Worm (Caenorhabditis elegans) whole organism, L2 larva: ENCODE measurements around the gene thn-1.

Experiments
- C34F6.9 ChIP-seq: fragments of 150-350 bp; optimal IDR thresholded peaks from 2 replicates; lab custom pipeline; 2014; ENCODE audit warnings: missing biosample characterization, missing genetic modification characterization
- F13H6.1 ChIP-seq: sonication (generic microtip); optimal IDR thresholded peaks from 2 replicates; lab custom pipeline; 2016; ENCODE audit warnings: missing genetic modification characterization, missing compliant biosample characterization
- R02D3.7 ChIP-seq: fragments of 150-350 bp; optimal IDR thresholded peaks from 2 replicates; lab custom pipeline; 2014; ENCODE audit warnings: missing biosample characterization, missing genetic modification characterization
- Y55F3AM.14 ChIP-seq: fragments of 200-800 bp; sonication (Bioruptor generic); optimal IDR thresholded peaks from 2 replicates; lab custom pipeline; 2018; ENCODE audit warnings: mild to moderate bottlenecking, missing genetic modification characterization, missing compliant biosample characterization
- ZK546.5 ChIP-seq: sonication (generic microtip); optimal IDR thresholded peaks from 2 replicates; lab custom pipeline; 2017; ENCODE audit warnings: missing biosample characterization, missing genetic modification characterization
- alr-1 ChIP-seq: fragments of 150-350 bp; optimal IDR thresholded peaks from 2 replicates; lab custom pipeline; 2014; ENCODE audit warnings: missing biosample characterization, missing genetic modification characterization
- aly-2 ChIP-seq: fragments of 150-350 bp; optimal IDR thresholded peaks from 2 replicates; lab custom pipeline; 2014; ENCODE audit warnings: missing biosample characterization, missing genetic modification characterization
- ama-1 ChIP-seq: fragments of 150-350 bp; optimal IDR thresholded peaks from 2 replicates; lab custom pipeline; 2018; ENCODE audit warnings: inconsistent platforms
- blmp-1 ChIP-seq: sonication (generic microtip); optimal IDR thresholded peaks from 2 replicates; lab custom pipeline; 2017; ENCODE audit warnings: missing genetic modification characterization, mild to moderate bottlenecking, missing compliant biosample characterization, antibody characterized with exemption, moderate library complexity; ENCODE audit not compliant: insufficient read depth
- ceh-16 ChIP-seq: fragments of 150-350 bp; optimal IDR thresholded peaks from 2 replicates; lab custom pipeline; 2014; ENCODE audit warnings: missing biosample characterization, missing genetic modification characterization
- ceh-82 ChIP-seq: fragments of 150-350 bp; optimal IDR thresholded peaks from 2 replicates; lab custom pipeline; 2014; ENCODE audit warnings: missing biosample characterization, missing genetic modification characterization
- crh-2 ChIP-seq: sonication (generic microtip); optimal IDR thresholded peaks from 2 replicates; lab custom pipeline; 2017; ENCODE audit warnings: missing biosample characterization, missing genetic modification characterization
- dmd-4 ChIP-seq: sonication (generic microtip); optimal IDR thresholded peaks from 2 replicates; lab custom pipeline; 2017; ENCODE audit warnings: missing biosample characterization, missing genetic modification characterization
- egl-27 ChIP-seq: sonication (generic microtip); optimal IDR thresholded peaks from 3 replicates; lab custom pipeline; 2017; ENCODE audit warnings: missing biosample characterization, missing genetic modification reagents, missing genetic modification characterization
- elt-1 ChIP-seq: fragments of 150-350 bp; optimal IDR thresholded peaks from 2 replicates; lab custom pipeline; 2014; ENCODE audit warnings: missing biosample characterization, missing genetic modification characterization
- elt-3 ChIP-seq: sonication (generic microtip); optimal IDR thresholded peaks from 2 replicates; lab custom pipeline; 2017; ENCODE audit warnings: missing biosample characterization, missing genetic modification characterization
- fos-1 ChIP-seq: fragments of 150-350 bp; optimal IDR thresholded peaks from 2 replicates; lab custom pipeline; 2014; ENCODE audit warnings: missing biosample characterization, missing genetic modification characterization
- gmeb-1 ChIP-seq: fragments of 150-350 bp; optimal IDR thresholded peaks from 2 replicates; lab custom pipeline; 2014; ENCODE audit warnings: missing biosample characterization, missing genetic modification characterization
- lin-11 ChIP-seq: fragments of 150-350 bp; sonication (generic microtip); optimal IDR thresholded peaks from 2 replicates; lab custom pipeline; 2014; ENCODE audit warnings: missing biosample characterization, missing genetic modification characterization, inconsistent platforms, mixed read lengths
- lin-13 ChIP-seq: fragments of 150-350 bp; optimal IDR thresholded peaks from 2 replicates; lab custom pipeline; 2014; ENCODE audit warnings: missing biosample characterization, missing genetic modification reagents, missing genetic modification characterization
- lin-39 ChIP-seq: fragments of 150-350 bp; optimal IDR thresholded peaks from 2 replicates; lab custom pipeline; 2014; ENCODE audit warnings: missing biosample characterization, missing genetic modification reagents, missing genetic modification characterization
- lsy-2 ChIP-seq, 2 experiments: fragments of 150-350 bp in 1 of 2; sonication (generic microtip) in 1 of 2; optimal IDR thresholded peaks; 2 replicates each; lab custom pipeline; 2014 to 2017; ENCODE audit warnings: missing biosample characterization in 2 of 2, missing genetic modification characterization in 2 of 2
- mab-5 ChIP-seq: fragments of 150-350 bp; optimal IDR thresholded peaks from 2 replicates; lab custom pipeline; 2014; ENCODE audit warnings: missing biosample characterization, missing genetic modification characterization
- mbf-1 ChIP-seq: sonication (generic microtip); optimal IDR thresholded peaks from 2 replicates; lab custom pipeline; 2017; ENCODE audit warnings: missing biosample characterization, missing genetic modification characterization
- mdl-1 ChIP-seq, 2 experiments: fragments of 150-350 bp in 1 of 2; sonication (generic microtip) in 1 of 2; optimal IDR thresholded peaks; 2 replicates each; lab custom pipeline; 2017; ENCODE audit warnings: missing biosample characterization in 2 of 2, missing genetic modification characterization in 2 of 2
- nhr-10 ChIP-seq: sonication (generic microtip); optimal IDR thresholded peaks from 2 replicates; lab custom pipeline; 2017; ENCODE audit warnings: missing biosample characterization, missing genetic modification characterization
- nhr-11 ChIP-seq: fragments of 150-350 bp; optimal IDR thresholded peaks from 2 replicates; lab custom pipeline; 2014; ENCODE audit warnings: missing biosample characterization, missing genetic modification characterization
- nhr-12 ChIP-seq: fragments of 150-350 bp; optimal IDR thresholded peaks from 2 replicates; lab custom pipeline; 2014; ENCODE audit warnings: missing biosample characterization, missing genetic modification characterization
- nhr-129 ChIP-seq: fragments of 150-350 bp; optimal IDR thresholded peaks from 2 replicates; lab custom pipeline; 2014; ENCODE audit warnings: missing biosample characterization, missing genetic modification characterization
- nhr-21 ChIP-seq: fragments of 150-350 bp; optimal IDR thresholded peaks from 2 replicates; lab custom pipeline; 2014; ENCODE audit warnings: missing biosample characterization, missing genetic modification characterization
- nhr-23 ChIP-seq: fragments of 150-350 bp; optimal IDR thresholded peaks from 2 replicates; lab custom pipeline; 2014; ENCODE audit warnings: missing biosample characterization, missing genetic modification reagents, missing genetic modification characterization
- nhr-237 ChIP-seq: fragments of 150-350 bp; optimal IDR thresholded peaks from 2 replicates; lab custom pipeline; 2014; ENCODE audit warnings: missing biosample characterization, missing genetic modification characterization
- nhr-25 ChIP-seq: fragments of 150-350 bp; sonication (generic microtip); optimal IDR thresholded peaks from 3 replicates; lab custom pipeline; 2014; ENCODE audit warnings: missing biosample characterization, missing genetic modification characterization
- nhr-6 ChIP-seq: fragments of 150-350 bp; optimal IDR thresholded peaks from 2 replicates; lab custom pipeline; 2014; ENCODE audit warnings: missing biosample characterization, missing genetic modification characterization
- nhr-77 ChIP-seq: fragments of 150-350 bp; optimal IDR thresholded peaks from 2 replicates; lab custom pipeline; 2014; ENCODE audit warnings: missing biosample characterization, missing genetic modification characterization
- peb-1 ChIP-seq: fragments of 150-350 bp; optimal IDR thresholded peaks from 2 replicates; lab custom pipeline; 2014; ENCODE audit warnings: missing biosample characterization, missing genetic modification characterization
- sem-4 ChIP-seq: fragments of 150-350 bp; optimal IDR thresholded peaks from 2 replicates; lab custom pipeline; 2014; ENCODE audit warnings: missing biosample characterization, missing genetic modification reagents, missing genetic modification characterization
- skn-1 ChIP-seq: sonication (generic microtip); optimal IDR thresholded peaks from 2 replicates; lab custom pipeline; 2017; ENCODE audit warnings: missing biosample characterization, missing genetic modification characterization
- sma-3 ChIP-seq: sonication (generic microtip); optimal IDR thresholded peaks from 2 replicates; lab custom pipeline; 2016; ENCODE audit warnings: missing genetic modification reagents, missing genetic modification characterization, missing compliant biosample characterization
- sma-9 ChIP-seq, 2 experiments: fragments of 150-350 bp in 1 of 2; sonication (generic microtip) in 1 of 2; optimal IDR thresholded peaks; 2 replicates each; lab custom pipeline; 2014 to 2016; ENCODE audit warnings: missing genetic modification characterization in 2 of 2, mild to moderate bottlenecking in 1 of 2, missing biosample characterization in 1 of 2, missing compliant biosample characterization in 1 of 2, missing genetic modification reagents in 1 of 2, moderate library complexity in 1 of 2
- snpc-4 ChIP-seq: fragments of 150-350 bp; optimal IDR thresholded peaks from 2 replicates; lab custom pipeline; 2014; ENCODE audit warnings: missing biosample characterization, missing genetic modification characterization
- unc-39 ChIP-seq: fragments of 150-350 bp; optimal IDR thresholded peaks from 2 replicates; lab custom pipeline; 2014; ENCODE audit warnings: missing biosample characterization, missing genetic modification characterization
- unc-55 ChIP-seq: fragments of 150-350 bp; sonication (generic microtip); optimal IDR thresholded peaks from 3 replicates; lab custom pipeline; 2014; ENCODE audit warnings: missing biosample characterization, missing genetic modification reagents, missing genetic modification characterization
- unc-62 ChIP-seq: fragments of 150-350 bp; optimal IDR thresholded peaks from 2 replicates; lab custom pipeline; 2014; ENCODE audit warnings: missing biosample characterization, missing genetic modification reagents, missing genetic modification characterization
- zag-1 ChIP-seq: fragments of 150-350 bp; optimal IDR thresholded peaks from 2 replicates; lab custom pipeline; 2014; ENCODE audit warnings: missing biosample characterization, missing genetic modification characterization
- ztf-1 ChIP-seq: fragments of 200-800 bp; sonication (Bioruptor generic); conservative IDR thresholded peaks from 2 replicates; pipeline ENCODE4 v1.3.6; 2022; ENCODE audit warnings: missing genetic modification characterization, missing compliant biosample characterization
- ztf-11 ChIP-seq: sonication (generic microtip); optimal IDR thresholded peaks from 2 replicates; lab custom pipeline; 2017; ENCODE audit warnings: missing biosample characterization, missing genetic modification characterization
- ztf-4 ChIP-seq: fragments of 150-350 bp; optimal IDR thresholded peaks from 2 replicates; lab custom pipeline; 2014; ENCODE audit warnings: missing biosample characterization, missing genetic modification characterization

Gene thn-1

DNA sequence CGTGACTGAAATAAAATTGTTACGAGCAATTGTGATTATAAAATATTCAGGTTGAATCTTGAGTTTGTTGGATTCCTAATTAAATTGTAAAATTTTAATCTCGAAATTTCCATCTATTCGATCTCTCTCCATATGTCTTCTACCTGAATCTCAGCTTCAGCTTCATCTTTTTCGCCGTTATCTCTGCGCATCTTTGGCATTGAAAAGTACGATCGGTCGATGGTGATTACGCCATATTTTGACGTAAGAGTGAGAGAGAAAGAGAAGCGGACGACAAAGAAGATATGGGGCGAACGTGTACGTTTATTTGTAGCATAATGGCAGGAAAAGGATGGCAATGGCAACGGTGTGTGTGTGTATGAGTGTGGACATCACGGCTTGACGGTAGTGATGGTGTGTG is 13.3 kb upstream of the thn-1 start:
- TF ChIP-seq nhr-21 (tag; lab: Kevin White, UChicago) (no peak), nhr-25 (tag; lab: Kevin White, UChicago) (peak; percentile 25)
- TF ChIP-seq, all 48 proteins: peak for 1

- TF ChIP-seq peb-1 (tag; lab: Kevin White, UChicago) (no peak), unc-39 (tag; lab: Kevin White, UChicago) (no peak), nhr-237 (no peak), nhr-10 (no peak), alr-1 (tag; lab: Kevin White, UChicago) (no peak), lin-11 (tag; lab: Kevin White, UChicago) (no peak), skn-1 (tag; lab: Kevin White, UChicago) (no peak), ztf-1 (GFP tag; lab: Robert Waterston, UW) (no peak), sma-3 (GFP tag; lab: Kevin White, UChicago) (no peak), nhr-25 (tag; lab: Kevin White, UChicago) (no peak), gmeb-1 (tag; lab: Kevin White, UChicago) (no peak), nhr-21 (tag; lab: Kevin White, UChicago) (no peak), aly-2 (tag; lab: Kevin White, UChicago) (no peak), blmp-1 (no peak)
These were observed 8.5 kb upstream of the thn-1 start for ce11 chrIV:12371340-12371739.

DNA sequence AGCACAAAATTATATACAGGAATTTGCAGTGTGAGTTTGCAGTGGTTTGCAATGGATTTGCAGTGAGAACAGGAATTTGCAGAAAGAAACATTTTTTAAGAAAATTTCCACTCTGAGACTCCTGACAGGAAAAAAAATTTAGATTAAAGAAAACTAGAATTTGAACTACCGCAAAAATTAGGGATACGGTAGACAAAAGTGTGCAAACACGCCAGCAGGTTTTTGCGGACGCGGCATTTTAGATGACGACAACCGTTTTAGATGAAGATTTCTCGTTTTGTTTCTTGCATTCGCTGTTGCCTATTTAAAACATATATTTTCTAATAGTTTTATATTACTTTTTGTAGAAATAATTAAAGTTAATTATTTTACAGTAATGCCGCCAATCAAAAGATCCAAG is 8.0 kb upstream of the thn-1 start, which contains the start of gene wdr-46:
wdr-46 (plus strand) TSS at position 375 of the 400 bp plus-strand sequence.
- peak; percentile 99 for TF ChIP-seq gmeb-1 (tag; lab: Kevin White, UChicago)
- peak; percentile 78 for TF ChIP-seq ZK546.5 (tag; lab: Kevin White, UChicago)
- no peak for TF ChIP-seq Y55F3AM.14 (GFP tag; lab: Kevin White, UChicago)
- peak; percentile 83 for TF ChIP-seq sma-3 (GFP tag; lab: Kevin White, UChicago)
- TF ChIP-seq nhr-21 (tag; lab: Kevin White, UChicago), result peak; percentile 80
- TF ChIP-seq ztf-4 (tag; lab: Kevin White, UChicago), result peak; percentile 29
- no peak for TF ChIP-seq ceh-16 (tag; lab: Kevin White, UChicago)
- TF ChIP-seq nhr-6 (tag; lab: Kevin White, UChicago), result peak; percentile 68
- TF ChIP-seq F13H6.1 (tag; lab: Kevin White, UChicago), result peak; percentile 76
- TF ChIP-seq ztf-1 (GFP tag; lab: Robert Waterston, UW), result no peak
- peak; percentile 89 for TF ChIP-seq crh-2 (tag; lab: Kevin White, UChicago)
- TF ChIP-seq mdl-1 (tag; optimal IDR thresholded peaks at IDR 0.05; lab: Kevin White, UChicago), result no peak
- no peak for TF ChIP-seq nhr-11 (tag; lab: Kevin White, UChicago)
- peak; percentile 97 for TF ChIP-seq unc-55 (GFP tag; lab: Kevin White, UChicago)
- TF ChIP-seq fos-1 (tag; lab: Kevin White, UChicago), result peak; percentile 55
- TF ChIP-seq skn-1 (tag; lab: Kevin White, UChicago), result no peak
- peak; percentile 1 for TF ChIP-seq dmd-4 (tag; lab: Kevin White, UChicago)
- no peak for TF ChIP-seq mbf-1
- peak; percentile 99 to 100 for TF ChIP-seq lsy-2 (tag; optimal IDR thresholded peaks at IDR 0.05; lab: Kevin White, UChicago)
- TF ChIP-seq sem-4 (tag; lab: Kevin White, UChicago), result peak; percentile 76
- peak; percentile 96 for TF ChIP-seq nhr-129 (tag; lab: Kevin White, UChicago)
- no peak for TF ChIP-seq elt-3 (tag; lab: Kevin White, UChicago)
- no peak for TF ChIP-seq blmp-1
- no peak for TF ChIP-seq lin-39 (tag; lab: Kevin White, UChicago)
- TF ChIP-seq nhr-10, result peak; percentile 79
- peak; percentile 88 for TF ChIP-seq mab-5 (tag; lab: Kevin White, UChicago)
- peak; percentile 70 for TF ChIP-seq snpc-4 (tag; lab: Kevin White, UChicago)
- peak; percentile 89 for TF ChIP-seq lin-13
- no peak for TF ChIP-seq nhr-23 (tag; lab: Kevin White, UChicago)
- peak; percentile 87 for TF ChIP-seq C34F6.9
- no peak for TF ChIP-seq unc-62 (GFP tag; lab: Kevin White, UChicago)
- peak; percentile 79 for TF ChIP-seq sma-9 (GFP tag; optimal IDR thresholded peaks at IDR 0.05; lab: Kevin White, UChicago)
- TF ChIP-seq sma-9 (tag; optimal IDR thresholded peaks at IDR 0.05; lab: Kevin White, UChicago), result no peak
- TF ChIP-seq aly-2 (tag; lab: Kevin White, UChicago), result no peak
- peak; percentile 89 for TF ChIP-seq nhr-25 (tag; lab: Kevin White, UChicago)
- no peak for TF ChIP-seq alr-1 (tag; lab: Kevin White, UChicago)
- TF ChIP-seq ztf-11 (tag; lab: Kevin White, UChicago), result no peak
- TF ChIP-seq lin-11 (tag; lab: Kevin White, UChicago), result peak; percentile 55
- TF ChIP-seq zag-1, result no peak
- no peak for TF ChIP-seq nhr-237
- no peak for TF ChIP-seq peb-1 (tag; lab: Kevin White, UChicago)
- TF ChIP-seq egl-27 (tag; lab: Kevin White, UChicago), result no peak
- peak; percentile 74 for TF ChIP-seq ceh-82 (tag; lab: Kevin White, UChicago)
- TF ChIP-seq nhr-12 (tag; lab: Kevin White, UChicago), result no peak
- peak; percentile 56 for TF ChIP-seq nhr-77 (tag; lab: Kevin White, UChicago)
- TF ChIP-seq unc-39 (tag; lab: Kevin White, UChicago), result no peak
- TF ChIP-seq ama-1 (lab: Kevin White, UChicago), result no peak
- TF ChIP-seq elt-1, result no peak
- TF ChIP-seq R02D3.7 (tag; lab: Kevin White, UChicago), result peak; percentile 52
